Fruit fly (Drosophila melanogaster) whole organism, embryonic: ENCODE results near the gene CG7387.
A peak's percentile ranks its signal among the peaks of the same experiment; 100 is the strongest.

Experiments used
- Bdp1 ChIP-seq: fragments of 200-800 bp; sonication (Bioruptor generic); optimal IDR thresholded peaks from 3 replicates; lab custom pipeline; 2016; ENCODE audit warnings: missing biosample characterization, missing genetic modification characterization
- CG10274 ChIP-seq: fragments of 200-800 bp; sonication (Bioruptor generic); optimal IDR thresholded peaks from 3 replicates; lab custom pipeline; 2017; ENCODE audit warnings: missing biosample characterization, mild to moderate bottlenecking, missing genetic modification characterization
- CG11093 ChIP-seq: fragments of 200-800 bp; sonication (Bioruptor generic); IDR thresholded peaks from 3 replicates; pipeline ENCODE4 v1.3.6; 2022; ENCODE audit warnings: missing biosample characterization, missing genetic modification characterization
- CG14014 ChIP-seq: fragments of 200-800 bp; sonication (Bioruptor generic); IDR thresholded peaks from 2 replicates; pipeline ENCODE4 v1.3.6; 2022; ENCODE audit warnings: missing biosample characterization, missing genetic modification characterization
- CG14965 ChIP-seq: fragments of 200-800 bp; sonication (Bioruptor generic); optimal IDR thresholded peaks from 2 replicates; lab custom pipeline; 2016; ENCODE audit warnings: missing biosample characterization, missing genetic modification characterization, borderline replicate concordance
- CG17186 ChIP-seq: fragments of 200-800 bp; sonication (Bioruptor generic); optimal IDR thresholded peaks from 3 replicates; lab custom pipeline; 2017; ENCODE audit warnings: missing biosample characterization, missing genetic modification reagents, missing genetic modification characterization
- CG17328 ChIP-seq: fragments of 200-800 bp; sonication (Bioruptor generic); IDR thresholded peaks from 2 replicates; pipeline ENCODE4 v1.3.6; 2022; ENCODE audit warnings: missing biosample characterization, missing genetic modification characterization
- CG17612 ChIP-seq: fragments of 200-800 bp; sonication (Bioruptor generic); IDR thresholded peaks from 2 replicates; pipeline ENCODE4 v1.3.6; 2022; ENCODE audit warnings: missing biosample characterization, missing genetic modification characterization
- CG34224 ChIP-seq: fragments of 200-800 bp; sonication (Bioruptor generic); IDR thresholded peaks from 3 replicates; pipeline ENCODE4 v1.3.6; 2022; ENCODE audit warnings: missing biosample characterization, missing genetic modification characterization; ENCODE audit not compliant: partially characterized antibody
- CG4404 ChIP-seq: fragments of 200-800 bp; sonication (Bioruptor generic); IDR thresholded peaks from 2 replicates; pipeline ENCODE4 v1.3.6; 2022; ENCODE audit warnings: missing biosample characterization, missing genetic modification characterization
- CG6813 ChIP-seq: fragments of 200-800 bp; sonication (Bioruptor generic); optimal IDR thresholded peaks from 2 replicates; lab custom pipeline; 2017; ENCODE audit warnings: missing biosample characterization, missing genetic modification characterization, mild to moderate bottlenecking, moderate library complexity, missing genetic modification reagents
- CG7271 ChIP-seq: fragments of 200-800 bp; sonication (Bioruptor generic); optimal IDR thresholded peaks from 2 replicates; lab custom pipeline; 2018; ENCODE audit warnings: missing biosample characterization, mild to moderate bottlenecking, missing genetic modification characterization, moderate library complexity
- CG7556 ChIP-seq: fragments of 200-800 bp; sonication (Bioruptor generic); optimal IDR thresholded peaks from 2 replicates; lab custom pipeline; 2017; ENCODE audit warnings: missing biosample characterization, mild to moderate bottlenecking, missing genetic modification characterization
- CG9215 ChIP-seq: fragments of 200-800 bp; sonication (Bioruptor generic); IDR thresholded peaks from 2 replicates; pipeline ENCODE4 v1.3.6; 2022; ENCODE audit warnings: missing biosample characterization, missing genetic modification characterization
- CkIIα-i1 ChIP-seq: fragments of 200-800 bp; sonication (Bioruptor generic); IDR thresholded peaks from 2 replicates; pipeline ENCODE4 v1.3.6; 2022; ENCODE audit warnings: missing biosample characterization, missing genetic modification characterization
- D ChIP-seq, 2 experiments: fragments of 200-800 bp in 1 of 2; fragments of >200 bp in 1 of 2; sonication (Bioruptor generic) in 1 of 2; optimal IDR thresholded peaks; 2 replicates in 1 of 2; 3 replicates in 1 of 2; lab custom pipeline; 2017; ENCODE audit warnings: mild to moderate bottlenecking in 1 of 2, missing biosample characterization in 1 of 2, missing genetic modification characterization in 1 of 2, missing genetic modification reagents in 1 of 2
- E2f2 ChIP-seq: fragments of 200-800 bp; sonication (Bioruptor generic); IDR thresholded peaks from 2 replicates; pipeline ENCODE4 v1.3.6; 2022; ENCODE audit warnings: missing biosample characterization, missing genetic modification characterization
- Ets97D ChIP-seq: fragments of 200-800 bp; sonication (Bioruptor generic); optimal IDR thresholded peaks from 3 replicates; lab custom pipeline; 2016; ENCODE audit warnings: missing biosample characterization, missing genetic modification characterization
- Gsc ChIP-seq: fragments of 200-800 bp; sonication (Bioruptor generic); IDR thresholded peaks from 2 replicates; pipeline ENCODE4 v1.3.6; 2022; ENCODE audit warnings: missing biosample characterization, missing genetic modification characterization
- Gug ChIP-seq: fragments of 200-800 bp; sonication (Bioruptor generic); IDR thresholded peaks from 4 replicates; pipeline ENCODE4 v1.3.6; 2022; ENCODE audit warnings: missing biosample characterization, missing genetic modification characterization
- HLH3B ChIP-seq: fragments of 200-800 bp; sonication (Bioruptor generic); IDR thresholded peaks from 2 replicates; pipeline ENCODE4 v1.3.6; 2022; ENCODE audit warnings: missing biosample characterization, missing genetic modification characterization
- HLH4C ChIP-seq: fragments of 200-800 bp; sonication (Bioruptor generic); IDR thresholded peaks from 3 replicates; pipeline ENCODE4 v1.3.6; 2022; ENCODE audit warnings: missing biosample characterization, missing genetic modification characterization; ENCODE audit not compliant: partially characterized antibody
- Hand ChIP-seq: fragments of 200-800 bp; sonication (Bioruptor generic); optimal IDR thresholded peaks from 2 replicates; lab custom pipeline; 2017; ENCODE audit warnings: mild to moderate bottlenecking, missing biosample characterization, missing genetic modification reagents, missing genetic modification characterization
- Meics ChIP-seq: fragments of 200-800 bp; sonication (Bioruptor generic); optimal IDR thresholded peaks from 2 replicates; lab custom pipeline; 2017; ENCODE audit warnings: missing biosample characterization, mild to moderate bottlenecking, missing genetic modification characterization
- Mes4 ChIP-seq: fragments of 200-800 bp; sonication (Bioruptor generic); optimal IDR thresholded peaks from 2 replicates; lab custom pipeline; 2016; ENCODE audit warnings: missing biosample characterization, missing genetic modification characterization
- PHDP ChIP-seq: fragments of 200-800 bp; sonication (Bioruptor generic); optimal IDR thresholded peaks from 3 replicates; lab custom pipeline; 2018; ENCODE audit warnings: missing biosample characterization, mild to moderate bottlenecking, missing genetic modification characterization, moderate library complexity
- Rx ChIP-seq: fragments of 200-800 bp; sonication (Bioruptor generic); IDR thresholded peaks from 2 replicates; pipeline ENCODE4 v1.3.6; 2022; ENCODE audit warnings: missing biosample characterization, missing genetic modification characterization
- Taf1 ChIP-seq: fragments of 200-800 bp; sonication (Bioruptor generic); IDR thresholded peaks from 2 replicates; pipeline ENCODE4 v1.3.6; 2022; ENCODE audit warnings: missing biosample characterization, missing genetic modification characterization
- Trl ChIP-seq, 3 experiments: fragments of >200 bp in 2 of 3; fragments of 200-800 bp in 1 of 3; sonication (Bioruptor generic) in 1 of 3; optimal IDR thresholded peaks; 2 replicates in 1 of 3; 3 replicates in 2 of 3; lab custom pipeline; 2016 to 2017; ENCODE audit warnings: missing biosample characterization in 1 of 3, missing genetic modification characterization in 1 of 3
- YL-1 ChIP-seq: fragments of 200-800 bp; sonication (Bioruptor generic); optimal IDR thresholded peaks from 3 replicates; lab custom pipeline; 2017; ENCODE audit warnings: missing biosample characterization, mild to moderate bottlenecking, missing genetic modification characterization
- al ChIP-seq: fragments of 200-800 bp; sonication (Bioruptor generic); IDR thresholded peaks from 2 replicates; pipeline ENCODE4 v1.3.6; 2022; ENCODE audit warnings: missing biosample characterization, missing genetic modification characterization
- bbx ChIP-seq: fragments of 200-800 bp; sonication (Bioruptor generic); IDR thresholded peaks from 2 replicates; pipeline ENCODE4 v1.3.6; 2022; ENCODE audit warnings: missing biosample characterization, missing genetic modification characterization; ENCODE audit not compliant: partially characterized antibody
- chinmo ChIP-seq: fragments of 200-800 bp; sonication (Bioruptor generic); IDR thresholded peaks from 4 replicates; pipeline ENCODE4 v1.3.6; 2022; ENCODE audit warnings: missing biosample characterization, missing genetic modification characterization; ENCODE audit not compliant: partially characterized antibody
- corto ChIP-seq: fragments of 200-800 bp; sonication (Bioruptor generic); optimal IDR thresholded peaks from 2 replicates; lab custom pipeline; 2016; ENCODE audit warnings: missing biosample characterization, mild to moderate bottlenecking, missing genetic modification characterization, moderate library complexity
- crc ChIP-seq: fragments of 200-800 bp; sonication (Bioruptor generic); optimal IDR thresholded peaks from 2 replicates; lab custom pipeline; 2016; ENCODE audit warnings: missing biosample characterization, missing genetic modification characterization
- fd3F ChIP-seq: fragments of 200-800 bp; sonication (Bioruptor generic); optimal IDR thresholded peaks from 2 replicates; lab custom pipeline; 2018; ENCODE audit warnings: missing biosample characterization, mild to moderate bottlenecking, missing genetic modification characterization, moderate library complexity
- gcm ChIP-seq: fragments of 200-800 bp; sonication (Bioruptor generic); optimal IDR thresholded peaks from 2 replicates; lab custom pipeline; 2019; ENCODE audit warnings: missing biosample characterization, mild to moderate bottlenecking, missing genetic modification characterization, moderate library complexity
- inv ChIP-seq: fragments of 200-800 bp; sonication (Bioruptor generic); IDR thresholded peaks from 2 replicates; pipeline ENCODE4 v1.3.6; 2022; ENCODE audit warnings: missing biosample characterization, missing genetic modification characterization; ENCODE audit not compliant: partially characterized antibody
- lab ChIP-seq: fragments of 200-800 bp; sonication (Bioruptor generic); optimal IDR thresholded peaks from 3 replicates; lab custom pipeline; 2017; ENCODE audit warnings: missing biosample characterization, missing genetic modification characterization, mild to moderate bottlenecking, moderate library complexity, missing genetic modification reagents
- lilli ChIP-seq: fragments of 200-800 bp; sonication (Bioruptor generic); optimal IDR thresholded peaks from 3 replicates; lab custom pipeline; 2016; ENCODE audit warnings: missing biosample characterization, missing genetic modification characterization
- nmo ChIP-seq: fragments of 200-800 bp; sonication (Bioruptor generic); optimal IDR thresholded peaks from 2 replicates; lab custom pipeline; 2018; ENCODE audit warnings: missing biosample characterization, mild to moderate bottlenecking, missing genetic modification characterization, moderate library complexity
- oc ChIP-seq: fragments of 200-800 bp; sonication (Bioruptor generic); optimal IDR thresholded peaks from 2 replicates; lab custom pipeline; 2018; ENCODE audit warnings: missing biosample characterization, mild to moderate bottlenecking, missing genetic modification characterization, moderate library complexity
- otp ChIP-seq: fragments of 200-800 bp; sonication (Bioruptor generic); IDR thresholded peaks from 3 replicates; pipeline ENCODE4, ENCODE4 v1.3.6; 2022; ENCODE audit warnings: missing biosample characterization, missing genetic modification characterization
- psq ChIP-seq: fragments of 200-800 bp; sonication (Bioruptor generic); optimal IDR thresholded peaks from 2 replicates; lab custom pipeline; 2017; ENCODE audit warnings: missing biosample characterization, missing genetic modification characterization
- repo ChIP-seq: fragments of 200-800 bp; sonication (Bioruptor generic); optimal IDR thresholded peaks from 2 replicates; lab custom pipeline; 2016; ENCODE audit warnings: missing biosample characterization, missing genetic modification characterization
- row ChIP-seq: fragments of 200-800 bp; sonication (Bioruptor generic); IDR thresholded peaks from 3 replicates; pipeline ENCODE4 v1.3.6; 2022; ENCODE audit warnings: missing biosample characterization, missing genetic modification characterization
- sens ChIP-seq: fragments of 200-800 bp; sonication (Bioruptor generic); peaks from one replicate; lab custom pipeline; 2016; ENCODE audit warnings: missing biosample characterization, missing genetic modification characterization
- sima ChIP-seq: fragments of 200-800 bp; sonication (Bioruptor generic); optimal IDR thresholded peaks from 2 replicates; lab custom pipeline; 2016; ENCODE audit warnings: missing biosample characterization, missing genetic modification characterization
- trem ChIP-seq: fragments of 200-800 bp; optimal IDR thresholded peaks from 3 replicates; lab custom pipeline; 2019; ENCODE audit warnings: missing biosample characterization, mild to moderate bottlenecking, missing genetic modification characterization, moderate library complexity
- trh ChIP-seq: fragments of 200-800 bp; sonication (Bioruptor generic); optimal IDR thresholded peaks from 2 replicates; lab custom pipeline; 2016; ENCODE audit warnings: missing biosample characterization, missing genetic modification characterization

The CG7387 gene

dm6 chr3L:8151727-8152199, 41.2 kb downstream of the CG7387 start, which contains the start of gene CG13676 (continued):
- TF ChIP-seq Taf1 (GFP tag; lab: Robert Waterston, UW) (no peak), CG6813 (GFP tag; lab: Kevin White, UChicago) (no peak), sens (GFP tag; lab: Kevin White, UChicago) (peak; percentile 24), lilli (GFP tag; lab: Kevin White, UChicago) (no peak), CkIIα-i1 (GFP tag; lab: Robert Waterston, UW) (no peak), PHDP (no peak), fd3F (no peak), CG17328 (GFP tag; lab: Robert Waterston, UW) (no peak), HLH4C (GFP tag; lab: Robert Waterston, UW) (no peak), CG14965 (GFP tag; lab: Kevin White, UChicago) (no peak), crc (GFP tag; lab: Kevin White, UChicago) (no peak), nmo (GFP tag; lab: Kevin White, UChicago) (no peak), chinmo (GFP tag; lab: Robert Waterston, UW) (peak; percentile 91; the same call in 2 of the 4 replicates), CG14014 (GFP tag; lab: Robert Waterston, UW) (no peak), lab (no peak), D (optimal IDR thresholded peaks at IDR 0.05; lab: Kevin White, UChicago) (no peak), D (GFP tag; optimal IDR thresholded peaks at IDR 0.05; lab: Kevin White, UChicago) (no peak), CG7271 (tag; lab: Kevin White, UChicago) (no peak), trh (GFP tag; lab: Kevin White, UChicago) (no peak), Gug (no peak), CG34224 (GFP tag; lab: Robert Waterston, UW) (peak; percentile 49; the same call in 2 of the 3 replicates), HLH3B (GFP tag; lab: Robert Waterston, UW) (no peak), row (GFP tag; lab: Robert Waterston, UW) (0 out of 3 replicates have a peak, but pooled peaks have one; percentile 8), CG17186 (no peak), Mes4 (GFP tag; lab: Kevin White, UChicago) (no peak), corto (peak; percentile 66), otp (GFP tag; lab: Robert Waterston, UW) (no peak), CG11093 (GFP tag; lab: Robert Waterston, UW) (no peak), gcm (GFP tag; lab: Kevin White, UChicago) (no peak), YL-1 (GFP tag; lab: Kevin White, UChicago) (no peak), Bdp1 (no peak), psq (GFP tag; lab: Kevin White, UChicago) (no peak), E2f2 (GFP tag; lab: Robert Waterston, UW) (no peak), Meics (GFP tag; lab: Kevin White, UChicago) (no peak), CG9215 (GFP tag; lab: Robert Waterston, UW) (no peak), CG7556 (GFP tag; lab: Kevin White, UChicago) (no peak), Ets97D (GFP tag; lab: Kevin White, UChicago) (no peak), CG4404 (GFP tag; lab: Robert Waterston, UW) (no peak), trem (no peak), Rx (GFP tag; lab: Robert Waterston, UW) (no peak), al (GFP tag; lab: Robert Waterston, UW) (no peak), repo (GFP tag; lab: Kevin White, UChicago) (no peak), inv (GFP tag; lab: Robert Waterston, UW) (no peak), bbx (GFP tag; lab: Robert Waterston, UW) (no peak), CG10274 (GFP tag; lab: Kevin White, UChicago) (no peak), Trl (optimal IDR thresholded peaks at IDR 0.05; lab: Kevin White, UChicago) (peak; percentile 59 to 78), Trl (GFP tag; optimal IDR thresholded peaks at IDR 0.05; lab: Kevin White, UChicago) (no peak), Hand (GFP tag; lab: Kevin White, UChicago) (no peak), sima (no peak), oc (peak; percentile 54), CG17612 (no peak), Gsc (GFP tag; lab: Robert Waterston, UW) (no peak)
